Worm (Caenorhabditis elegans) whole organism, L1 larva: Measurements from ENCODE around the gene Y53G8AR.8.

Experiments
- ets-5 ChIP-seq: fragments of 200-800 bp; sonication (Bioruptor generic); IDR thresholded peaks from 2 replicates; pipeline ENCODE4 v1.3.6; 2022; ENCODE audit warnings: missing genetic modification characterization, missing compliant biosample characterization
- skn-1 ChIP-seq: fragments of 150-350 bp; optimal IDR thresholded peaks from 2 replicates; lab custom pipeline; 2014; ENCODE audit warnings: missing biosample characterization, missing genetic modification characterization
- unc-62 ChIP-seq: fragments of 150-350 bp; optimal IDR thresholded peaks from 2 replicates; lab custom pipeline; 2014; ENCODE audit warnings: missing biosample characterization, missing genetic modification reagents, missing genetic modification characterization
- ztf-4 ChIP-seq: fragments of 150-350 bp; optimal IDR thresholded peaks from 2 replicates; lab custom pipeline; 2014; ENCODE audit warnings: missing biosample characterization, missing genetic modification characterization

DNA sequence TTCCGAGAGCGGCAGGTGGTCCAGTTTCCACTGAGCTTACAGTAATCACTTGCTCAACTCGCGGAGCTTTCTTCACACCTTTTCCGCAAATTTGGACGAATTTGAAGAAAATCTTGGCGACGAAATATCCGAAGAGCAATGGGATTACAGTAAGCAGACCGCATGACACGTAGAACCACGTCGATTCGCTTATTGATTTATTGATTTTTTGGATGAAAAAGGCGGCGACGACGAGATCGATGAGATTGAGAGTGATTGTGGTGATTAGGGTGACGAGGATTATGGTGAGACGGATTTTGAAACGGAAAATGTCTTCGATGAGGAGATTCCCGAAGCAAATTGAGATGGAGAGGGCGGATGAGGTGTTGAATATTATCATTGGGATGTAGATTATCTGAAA is 30.4 kb downstream of the Y53G8AR.8 start:
- TF ChIP-seq skn-1 (tag; lab: Kevin White, UChicago) (no peak), ets-5 (GFP tag; lab: Robert Waterston, UW) (no peak), ztf-4 (tag; lab: Kevin White, UChicago) (no peak), unc-62 (GFP tag; lab: Kevin White, UChicago) (no peak)
